Worm (Caenorhabditis elegans): Measurements from ENCODE around the gene try-4.

Gene try-4

ce11 chrV:20831867-20832266 lies 29.1 kb downstream of the try-4 start (continued):
- TF ChIP-seq nhr-77 (tag; optimal IDR thresholded peaks at IDR 0.05): no peak
- TF ChIP-seq zip-2 (tag; optimal IDR thresholded peaks at IDR 0.05): no peak
- peak in 1 of 2 experiments; percentile 25 for TF ChIP-seq lsy-2 (tag; optimal IDR thresholded peaks at IDR 0.05)
- TF ChIP-seq daf-19 (GFP tag; conservative IDR thresholded peaks at IDR 0.05): no peak
- TF ChIP-seq lir-3 (tag; optimal IDR thresholded peaks at IDR 0.05): no peak
- TF ChIP-seq ces-1 (GFP tag; optimal IDR thresholded peaks at IDR 0.05): no peak
- TF ChIP-seq ztf-11 (tag; optimal IDR thresholded peaks at IDR 0.05): no peak
- TF ChIP-seq arid-1 (GFP tag; conservative IDR thresholded peaks at IDR 0.05): no peak
- TF ChIP-seq hlh-30 (tag; optimal IDR thresholded peaks at IDR 0.05; ENCODE audit: insufficient read depth): peak; percentile 68
- TF ChIP-seq lin-1 (GFP tag; IDR thresholded peaks at IDR 0.05): no peak
- no peak for TF ChIP-seq tra-1 (GFP tag; IDR thresholded peaks at IDR 0.05)
- TF ChIP-seq vab-7 (GFP tag; IDR thresholded peaks at IDR 0.05): no peak
- TF ChIP-seq hmg-1.1 (GFP tag; IDR thresholded peaks at IDR 0.05): no peak
- TF ChIP-seq ceh-44 (GFP tag; IDR thresholded peaks at IDR 0.05): no peak
- no peak for TF ChIP-seq lin-29 (GFP tag; IDR thresholded peaks at IDR 0.05)
- no peak for TF ChIP-seq ceh-82 (tag; optimal IDR thresholded peaks at IDR 0.05)
- TF ChIP-seq daf-8 (GFP tag; IDR thresholded peaks at IDR 0.05): no peak
- TF ChIP-seq unc-62 (GFP tag; optimal IDR thresholded peaks at IDR 0.05 in 1 of 2): no peak
- TF ChIP-seq unc-62 (tag; optimal IDR thresholded peaks at IDR 0.05): no peak
- TF ChIP-seq egl-43 (GFP tag; IDR thresholded peaks at IDR 0.05): no peak
- TF ChIP-seq lim-7 (GFP tag; IDR thresholded peaks at IDR 0.05): no peak
- TF ChIP-seq lin-39 (tag; optimal IDR thresholded peaks at IDR 0.05): no peak
- TF ChIP-seq nhr-102 (tag; optimal IDR thresholded peaks at IDR 0.05): no peak
- peak; percentile 79 for TF ChIP-seq nhr-28 (tag; optimal IDR thresholded peaks at IDR 0.05)
- TF ChIP-seq mes-2 (tag; optimal IDR thresholded peaks at IDR 0.05; ENCODE audit: poor library complexity, severe bottlenecking): peak; percentile 64
- TF ChIP-seq dve-1 (tag; optimal IDR thresholded peaks at IDR 0.05; ENCODE audit: insufficient read depth): peak; percentile 49
- peak in 1 of 2 experiments; percentile 58 for TF ChIP-seq mdl-1 (tag; optimal IDR thresholded peaks at IDR 0.05)
- TF ChIP-seq jun-1 (tag; optimal IDR thresholded peaks at IDR 0.05): no peak
- TF ChIP-seq php-3 (GFP tag; IDR thresholded peaks at IDR 0.05): no peak
- TF ChIP-seq sdz-12 (GFP tag; optimal IDR thresholded peaks at IDR 0.05): no peak
- peak; percentile 84 for TF ChIP-seq dmd-6 (GFP tag; IDR thresholded peaks at IDR 0.05)
- no peak for TF ChIP-seq zag-1 (tag; optimal IDR thresholded peaks at IDR 0.05)
- TF ChIP-seq mep-1 (tag; optimal IDR thresholded peaks at IDR 0.05): peak; percentile 27
- TF ChIP-seq pqm-1 (tag; optimal IDR thresholded peaks at IDR 0.05): peak; percentile 52
- no peak for TF ChIP-seq D1046.2 (GFP tag; IDR thresholded peaks at IDR 0.05)
- no peak for TF ChIP-seq F37D6.2 (tag; optimal IDR thresholded peaks at IDR 0.05)
- TF ChIP-seq nhr-41 (GFP tag; IDR thresholded peaks at IDR 0.05): no peak
- TF ChIP-seq tag-97 (GFP tag; IDR thresholded peaks at IDR 0.05): no peak
- no peak for TF ChIP-seq ceh-32 (tag; optimal IDR thresholded peaks at IDR 0.05; ENCODE audit: poor library complexity)
- no peak for TF ChIP-seq saeg-2 (GFP tag; IDR thresholded peaks at IDR 0.05)
- no peak for TF ChIP-seq dpl-1 (GFP tag; optimal IDR thresholded peaks at IDR 0.05)
- no peak for TF ChIP-seq ceh-28 (tag; optimal IDR thresholded peaks at IDR 0.05)
- TF ChIP-seq nhr-6 (tag; optimal IDR thresholded peaks at IDR 0.05): peak; percentile 41
- no peak for TF ChIP-seq nhr-11 (tag; optimal IDR thresholded peaks at IDR 0.05)
- TF ChIP-seq gei-8 (GFP tag; optimal IDR thresholded peaks at IDR 0.05): no peak
- TF ChIP-seq nhr-48 (tag; optimal IDR thresholded peaks at IDR 0.05): peak; percentile 39
- no peak for TF ChIP-seq T20F7.1 (GFP tag; optimal IDR thresholded peaks at IDR 0.05)
- no peak for TF ChIP-seq ZK546.5 (tag; optimal IDR thresholded peaks at IDR 0.05)
- no peak for TF ChIP-seq zfp-3 (GFP tag; conservative IDR thresholded peaks at IDR 0.05)
- TF ChIP-seq nhr-111 (GFP tag; optimal IDR thresholded peaks at IDR 0.05): no peak
- TF ChIP-seq attf-4 (tag; optimal IDR thresholded peaks at IDR 0.05): no peak
- no peak for TF ChIP-seq mxl-2 (GFP tag; conservative IDR thresholded peaks at IDR 0.05)
- no peak for TF ChIP-seq rbr-2 (tag; optimal IDR thresholded peaks at IDR 0.05)

All from whole organism, L4 larva.